Fruit fly (Drosophila melanogaster): ENCODE results near the gene hyx.

hyx gene

dm6 chr3R:9038652-9039051 is at the start of gene hyx (continued):
- no peak for TF ChIP-seq exex (tag; optimal IDR thresholded peaks at IDR 0.05)
- TF ChIP-seq CG7745 (tag; optimal IDR thresholded peaks at IDR 0.05) = no peak
- no peak for TF ChIP-seq CG3065 (GFP tag; optimal IDR thresholded peaks at IDR 0.05)
- peak; percentile 40; the same call in 2 of the 3 replicates for TF ChIP-seq CG11456 (GFP tag; IDR thresholded peaks at IDR 0.05)
- no peak for TF ChIP-seq CG9215 (GFP tag; IDR thresholded peaks at IDR 0.05)
- peak; percentile 56; the same call in 1 of the 2 replicates for TF ChIP-seq tna (GFP tag; IDR thresholded peaks at IDR 0.05; ENCODE audit: partially characterized antibody)
- TF ChIP-seq h (optimal IDR thresholded peaks at IDR 0.05) = no peak
- no peak for TF ChIP-seq Oaz (GFP tag; IDR thresholded peaks at IDR 0.05)
- TF ChIP-seq CG12236 (GFP tag; optimal IDR thresholded peaks at IDR 0.05) = no peak
- no peak for TF ChIP-seq Abd-B (GFP tag; optimal IDR thresholded peaks at IDR 0.05)
- no peak for TF ChIP-seq Lhr (GFP tag; optimal IDR thresholded peaks at IDR 0.05)
- TF ChIP-seq fd96Cb (tag; optimal IDR thresholded peaks at IDR 0.05) = no peak
- peak; percentile 47 for TF ChIP-seq Camta (GFP tag; optimal IDR thresholded peaks at IDR 0.05)
- peak; percentile 36 for TF ChIP-seq Hsf (GFP tag; optimal IDR thresholded peaks at IDR 0.05)
- TF ChIP-seq jing (GFP tag; optimal IDR thresholded peaks at IDR 0.05) = no peak
- no peak for TF ChIP-seq D19B (GFP tag; optimal IDR thresholded peaks at IDR 0.05)
- TF ChIP-seq CG9437 (GFP tag; optimal IDR thresholded peaks at IDR 0.05) = no peak
- TF ChIP-seq ase (GFP tag; IDR thresholded peaks at IDR 0.05) = 0 out of 3 replicates have a peak, but pooled peaks have one; percentile 23
- no peak for TF ChIP-seq ara (GFP tag; IDR thresholded peaks at IDR 0.05)
- TF ChIP-seq CG32532 (GFP tag; IDR thresholded peaks at IDR 0.05) = no peak; the same call in 1 of the 2 replicates
- no peak for TF ChIP-seq CG17568 (GFP tag; optimal IDR thresholded peaks at IDR 0.05)
- TF ChIP-seq CG9876 (GFP tag; optimal IDR thresholded peaks at IDR 0.05) = no peak
- TF ChIP-seq Ptx1 (GFP tag; IDR thresholded peaks at IDR 0.05) = peak; percentile 48
- no peak for TF ChIP-seq GATAe (GFP tag; conservative IDR thresholded peaks at IDR 0.05)
- TF ChIP-seq lilli (GFP tag; optimal IDR thresholded peaks at IDR 0.05) = peak; percentile 73
- no peak for TF ChIP-seq Hr51 (GFP tag; optimal IDR thresholded peaks at IDR 0.05)
- no peak for TF ChIP-seq ewg (GFP tag; optimal IDR thresholded peaks at IDR 0.05)
- no peak for TF ChIP-seq CG10959 (GFP tag; IDR thresholded peaks at IDR 0.05)
- no peak for TF ChIP-seq pros (GFP tag; optimal IDR thresholded peaks at IDR 0.05)
- peak; percentile 27 for TF ChIP-seq maf-S (GFP tag; optimal IDR thresholded peaks at IDR 0.05)
- TF ChIP-seq CG9932 (GFP tag; IDR thresholded peaks at IDR 0.05) = peak; percentile 69
- no peak for TF ChIP-seq CG2202 (tag; optimal IDR thresholded peaks at IDR 0.05)
- TF ChIP-seq CG7786 (GFP tag; optimal IDR thresholded peaks at IDR 0.05) = no peak
- peak; percentile 62; the same call in 1 of the 2 replicates for TF ChIP-seq slbo (GFP tag; IDR thresholded peaks at IDR 0.05)
- TF ChIP-seq tx (GFP tag; optimal IDR thresholded peaks at IDR 0.05) = peak; percentile 14
- TF ChIP-seq CG17328 (GFP tag; IDR thresholded peaks at IDR 0.05) = 0 out of 2 replicates have a peak, but pooled peaks have one; percentile 7
- TF ChIP-seq CG34224 (GFP tag; IDR thresholded peaks at IDR 0.05; ENCODE audit: partially characterized antibody) = peak; percentile 86
- no peak for TF ChIP-seq CG2116 (GFP tag; optimal IDR thresholded peaks at IDR 0.05)
- peak; percentile 53 for TF ChIP-seq CG10267 (tag; optimal IDR thresholded peaks at IDR 0.05)
- TF ChIP-seq corto (GFP tag; optimal IDR thresholded peaks at IDR 0.05) = no peak
- no peak for TF ChIP-seq z (GFP tag; IDR thresholded peaks at IDR 0.05)
- TF ChIP-seq CG10979 (tag; optimal IDR thresholded peaks at IDR 0.05) = peak; percentile 26
- no peak for TF ChIP-seq CkIIα-i1 (GFP tag; IDR thresholded peaks at IDR 0.05)
- peak; percentile 42 for TF ChIP-seq Dref (GFP tag; IDR thresholded peaks at IDR 0.05)
- TF ChIP-seq Antp (GFP tag; optimal IDR thresholded peaks at IDR 0.05) = peak; percentile 57
- peak; percentile 56 for TF ChIP-seq CG13296 (GFP tag; optimal IDR thresholded peaks at IDR 0.05)
- TF ChIP-seq jumu (GFP tag; optimal IDR thresholded peaks at IDR 0.05) = peak; percentile 19
- peak; percentile 69 for TF ChIP-seq MBD-R2 (GFP tag; IDR thresholded peaks at IDR 0.05)
- TF ChIP-seq NC2α (GFP tag; optimal IDR thresholded peaks at IDR 0.05) = no peak
- TF ChIP-seq fd3F (GFP tag; optimal IDR thresholded peaks at IDR 0.05) = no peak
- peak; percentile 27 for TF ChIP-seq nmo (GFP tag; optimal IDR thresholded peaks at IDR 0.05)
- peak; percentile 36 for TF ChIP-seq Meics (GFP tag; optimal IDR thresholded peaks at IDR 0.05)
